Worm (Caenorhabditis elegans): ENCODE measurements around the gene F14D7.6.

Gene F14D7.6

ce11 chrV:14355738-14356368 is 54.6 kb downstream of the F14D7.6 start, which contains the start of gene cyn-1 (continued):
- no peak for TF ChIP-seq cebp-2 (GFP tag; IDR thresholded peaks at IDR 0.05)
- no peak for TF ChIP-seq repo-1 (tag; optimal IDR thresholded peaks at IDR 0.05)
- peak; percentile 75 for TF ChIP-seq ceh-100 (GFP tag; IDR thresholded peaks at IDR 0.05)
- no peak for TF ChIP-seq ztf-28 (GFP tag; IDR thresholded peaks at IDR 0.05)
- no peak for TF ChIP-seq nhr-179 (tag; optimal IDR thresholded peaks at IDR 0.05)
- no peak for TF ChIP-seq lag-1 (GFP tag; IDR thresholded peaks at IDR 0.05)
- TF ChIP-seq akir-1 (GFP tag; optimal IDR thresholded peaks at IDR 0.05): no peak
- TF ChIP-seq egl-18 (GFP tag; IDR thresholded peaks at IDR 0.05): no peak
- no peak for TF ChIP-seq C06A6.2 (GFP tag; conservative IDR thresholded peaks at IDR 0.05)
- TF ChIP-seq Y79H2A.3 (GFP tag; conservative IDR thresholded peaks at IDR 0.05): 0 out of 2 replicates have a peak, but pooled peaks have one; percentile 23
- no peak for TF ChIP-seq Y95B8A.8 (GFP tag; IDR thresholded peaks at IDR 0.05)
- TF ChIP-seq F37B4.10 (GFP tag; IDR thresholded peaks at IDR 0.05): no peak
- no peak for TF ChIP-seq tlf-1 (GFP tag; optimal IDR thresholded peaks at IDR 0.05)
- peak; percentile 45 for TF ChIP-seq xnd-1 (tag; optimal IDR thresholded peaks at IDR 0.05)
- no peak for TF ChIP-seq zfh-2 (GFP tag; conservative IDR thresholded peaks at IDR 0.05)
- peak; percentile 96 for TF ChIP-seq ztf-18 (tag; optimal IDR thresholded peaks at IDR 0.05)
- TF ChIP-seq ceh-58 (GFP tag; IDR thresholded peaks at IDR 0.05): no peak
- TF ChIP-seq madf-6 (GFP tag; IDR thresholded peaks at IDR 0.05): peak; percentile 66
- TF ChIP-seq ets-4 (GFP tag; optimal IDR thresholded peaks at IDR 0.05): no peak
- no peak for TF ChIP-seq ceh-40 (GFP tag; IDR thresholded peaks at IDR 0.05)
- TF ChIP-seq K11D2.4 (GFP tag; IDR thresholded peaks at IDR 0.05): peak; percentile 25; the same call in 1 of the 2 replicates
- TF ChIP-seq let-607 (tag; optimal IDR thresholded peaks at IDR 0.05): peak in 1 of 2 experiments; percentile 44
- peak; percentile 25; the same call in 1 of the 2 replicates for TF ChIP-seq pbrm-1 (GFP tag; IDR thresholded peaks at IDR 0.05)
- no peak for TF ChIP-seq ztf-25 (GFP tag; IDR thresholded peaks at IDR 0.05)
- no peak for TF ChIP-seq F39B2.1 (GFP tag; IDR thresholded peaks at IDR 0.05)
- TF ChIP-seq hsf-1 (GFP tag; IDR thresholded peaks at IDR 0.05): 0 out of 2 replicates have a peak, but pooled peaks have one; percentile 9
- TF ChIP-seq C17E4.6 (GFP tag; IDR thresholded peaks at IDR 0.05): no peak
- TF ChIP-seq mel-28 (tag; optimal IDR thresholded peaks at IDR 0.05; ENCODE audit: borderline replicate concordance): no peak
- peak; percentile 53 for TF ChIP-seq rcor-1 (GFP tag; IDR thresholded peaks at IDR 0.05)

Data from whole organism, young adult.